Worm (Caenorhabditis elegans) whole organism, mixed stage, embryonic: ENCODE measurements around the gene F10D7.3.

Experiments used
- elt-3 ChIP-seq: fragments of 150-350 bp; optimal IDR thresholded peaks from 2 replicates; lab custom pipeline; 2014; ENCODE audit warnings: missing biosample characterization, missing genetic modification characterization
- hlh-1 ChIP-seq: fragments of 150-350 bp; optimal IDR thresholded peaks from 2 replicates; lab custom pipeline; 2014; ENCODE audit warnings: missing biosample characterization, missing genetic modification reagents, missing genetic modification characterization
- lin-13 ChIP-seq: fragments of 150-350 bp; optimal IDR thresholded peaks from 2 replicates; lab custom pipeline; 2014; ENCODE audit warnings: missing biosample characterization, missing genetic modification characterization
- lsy-2 ChIP-seq: fragments of 150-350 bp; optimal IDR thresholded peaks from 2 replicates; lab custom pipeline; 2014; ENCODE audit warnings: missing biosample characterization, missing genetic modification characterization
- mab-5 ChIP-seq: fragments of 150-350 bp; optimal IDR thresholded peaks from 2 replicates; lab custom pipeline; 2014; ENCODE audit warnings: missing biosample characterization, missing genetic modification characterization
- nhr-12 ChIP-seq: fragments of 150-350 bp; optimal IDR thresholded peaks from 2 replicates; lab custom pipeline; 2014; ENCODE audit warnings: missing biosample characterization, missing genetic modification characterization
- unc-62 ChIP-seq: fragments of 150-350 bp; optimal IDR thresholded peaks from 2 replicates; lab custom pipeline; 2014; ENCODE audit warnings: missing biosample characterization, missing genetic modification reagents, missing genetic modification characterization

DNA sequence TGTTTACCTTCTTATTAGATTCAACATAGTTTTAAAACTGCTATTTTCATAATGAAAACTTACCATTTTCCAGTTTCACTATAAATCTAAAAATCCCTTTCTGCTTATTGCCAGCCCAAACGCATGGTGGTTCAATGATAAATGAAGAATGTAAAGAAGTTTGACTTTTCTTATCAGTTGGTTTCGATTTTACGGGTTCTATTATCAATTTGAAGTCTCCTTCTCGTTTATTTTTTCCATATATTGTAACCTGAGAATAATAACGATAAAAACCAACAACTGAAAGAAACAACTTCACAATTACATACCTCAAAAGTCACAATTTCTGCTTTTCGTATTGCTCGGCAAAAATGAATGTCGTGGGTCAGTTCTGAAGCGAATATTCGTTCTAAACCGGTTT is 4.6 kb upstream of the F10D7.3 start:
- no peak for TF ChIP-seq hlh-1 (tag; lab: Kevin White, UChicago)
- TF ChIP-seq unc-62 (GFP tag; lab: Kevin White, UChicago) = no peak
- TF ChIP-seq elt-3 (tag; lab: Kevin White, UChicago) = no peak
- no peak for TF ChIP-seq lin-13 (tag; lab: Kevin White, UChicago)
- TF ChIP-seq mab-5 = no peak
- TF ChIP-seq lsy-2 (tag; lab: Kevin White, UChicago) = no peak
- no peak for TF ChIP-seq nhr-12 (tag; lab: Kevin White, UChicago)
